Fruit fly (Drosophila melanogaster) whole organism, pupa: ENCODE results near the gene CG14111.

Experiments used
- CG8159 ChIP-seq: fragments of 200-800 bp; sonication (Bioruptor generic); optimal IDR thresholded peaks from 3 replicates; lab custom pipeline; 2018; ENCODE audit warnings: missing biosample characterization, mild to moderate bottlenecking, missing genetic modification characterization, moderate library complexity
- EcR ChIP-seq: fragments of 200-800 bp; sonication (Bioruptor generic); optimal IDR thresholded peaks from 3 replicates; lab custom pipeline; 2019; ENCODE audit warnings: missing biosample characterization, missing genetic modification characterization, mild to moderate bottlenecking, moderate library complexity, missing genetic modification reagents
- gl ChIP-seq: fragments of 200-800 bp; sonication (Bioruptor generic); optimal IDR thresholded peaks from 2 replicates; lab custom pipeline; 2018; ENCODE audit warnings: missing biosample characterization, mild to moderate bottlenecking, missing genetic modification characterization

DNA sequence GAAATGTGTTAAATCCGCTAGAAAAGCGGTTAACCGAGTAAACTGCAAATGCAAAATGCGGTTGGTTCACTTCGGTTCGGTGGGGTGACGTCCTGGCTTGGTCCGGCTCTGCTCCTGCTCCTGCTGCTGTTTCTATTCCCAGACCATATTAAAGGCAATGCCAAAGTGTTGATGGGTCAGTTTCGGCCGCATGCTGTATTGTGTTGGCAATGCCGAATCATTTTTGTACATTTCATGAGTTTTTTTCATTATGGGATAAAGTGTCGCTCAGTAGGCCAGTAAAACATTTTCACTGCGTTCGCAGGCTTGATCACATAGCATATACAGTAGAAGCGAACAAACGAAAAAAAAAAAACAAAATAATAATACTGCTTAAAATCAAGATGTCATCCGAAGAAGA is 48.9 kb upstream of the CG14111 start, which contains the start of gene CG14113:
- TF ChIP-seq CG8159 (tag; lab: Kevin White, UChicago), result no peak
- no peak for TF ChIP-seq gl (tag; lab: Kevin White, UChicago)
- no peak for TF ChIP-seq EcR
